In the genomic region with DNA sequence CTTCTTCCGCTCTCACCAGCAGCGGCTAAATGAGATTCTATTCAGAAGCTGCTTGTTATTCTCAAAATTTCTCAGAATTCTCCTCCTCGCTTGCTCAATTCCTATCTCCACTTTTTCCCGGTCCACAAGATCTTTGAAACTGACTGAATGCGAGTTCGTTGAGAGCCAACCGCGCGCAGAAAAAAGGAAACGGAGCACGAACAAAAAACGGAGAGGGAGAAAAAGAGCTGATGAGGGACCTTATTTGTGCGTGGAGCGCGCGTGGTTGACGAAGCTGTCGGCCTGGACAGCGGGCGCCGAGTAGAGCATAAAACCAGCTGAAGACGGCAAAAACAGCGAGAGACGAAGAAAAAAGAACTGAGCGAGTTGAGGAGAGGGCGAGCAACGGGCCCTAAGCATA, we compare ENCODE assay signal across 3 worm cellular contexts.
TF ChIP-seq lines count a peak whose summit lies in the region.

No protein-coding gene starts in this region.

TF ChIP-seq in whole organism, L1 larva, 84 proteins besides CTCF, POLR2A, EP300 and RAD21 (continued from another document):
- TF ChIP-seq nhr-237 (tag; optimal IDR thresholded peaks at IDR 0.05; lab: Kevin White, UChicago) (no peak), Y116A8C.19 (tag; optimal IDR thresholded peaks at IDR 0.05; lab: Kevin White, UChicago; ENCODE audit: borderline replicate concordance) (no peak), nhr-19 (GFP tag; conservative IDR thresholded peaks at IDR 0.05; lab: Robert Waterston, UW) (no peak), blmp-1 (tag; optimal IDR thresholded peaks at IDR 0.05; lab: Kevin White, UChicago) (no peak), nhr-20 (tag; optimal IDR thresholded peaks at IDR 0.05; lab: Kevin White, UChicago) (no peak), grh-1 (GFP tag; IDR thresholded peaks at IDR 0.05; lab: Robert Waterston, UW) (no peak), nhr-11 (tag; optimal IDR thresholded peaks at IDR 0.05; lab: Kevin White, UChicago) (no peak), ces-1 (GFP tag; optimal IDR thresholded peaks at IDR 0.05; lab: Kevin White, UChicago) (no peak), lin-35 (GFP tag; optimal IDR thresholded peaks at IDR 0.05; lab: Kevin White, UChicago) (peak in 1 of 2 experiments; percentile 25), elt-3 (tag; optimal IDR thresholded peaks at IDR 0.05; lab: Kevin White, UChicago) (no peak), ztf-4 (tag; optimal IDR thresholded peaks at IDR 0.05; lab: Kevin White, UChicago) (no peak), pag-3 (tag; optimal IDR thresholded peaks at IDR 0.05; lab: Kevin White, UChicago; ENCODE audit: borderline replicate concordance, insufficient read depth) (no peak), zip-4 (GFP tag; optimal IDR thresholded peaks at IDR 0.05; lab: Kevin White, UChicago) (no peak), unc-86 (tag; optimal IDR thresholded peaks at IDR 0.05; lab: Kevin White, UChicago) (peak; percentile 45), swsn-7 (tag; optimal IDR thresholded peaks at IDR 0.05; lab: Kevin White, UChicago) (peak; percentile 13), ceh-90 (tag; optimal IDR thresholded peaks at IDR 0.05; lab: Kevin White, UChicago) (no peak), ztf-11 (tag; optimal IDR thresholded peaks at IDR 0.05; lab: Kevin White, UChicago) (no peak), nhr-85 (tag; lab: Kevin White, UChicago) (no peak), unc-62 (GFP tag; optimal IDR thresholded peaks at IDR 0.05; lab: Kevin White, UChicago) (no peak), elt-2 (tag; optimal IDR thresholded peaks at IDR 0.05; lab: Kevin White, UChicago) (no peak), dsc-1 (tag; optimal IDR thresholded peaks at IDR 0.05; lab: Kevin White, UChicago) (no peak), isw-1 (GFP tag; IDR thresholded peaks at IDR 0.05; lab: Robert Waterston, UW) (no peak)

TF ChIP-seq in whole organism, L2 larva, 48 proteins besides CTCF, POLR2A, EP300 and RAD21 (continued from another document):
- TF ChIP-seq aly-2 (tag; optimal IDR thresholded peaks at IDR 0.05; lab: Kevin White, UChicago): no peak
TF ChIP-seq in whole organism, L2 larva: peak in this region for 11.

TF ChIP-seq in whole organism, L4 larva, 104 proteins besides CTCF, POLR2A, EP300 and RAD21 (continued from another document):
- TF ChIP-seq mes-2 (tag; optimal IDR thresholded peaks at IDR 0.05; lab: Kevin White, UChicago; ENCODE audit: poor library complexity, severe bottlenecking) (no peak), dmd-6 (GFP tag; IDR thresholded peaks at IDR 0.05; lab: Robert Waterston, UW) (peak; percentile 40), ces-1 (GFP tag; optimal IDR thresholded peaks at IDR 0.05; lab: Kevin White, UChicago) (no peak), rbr-2 (tag; optimal IDR thresholded peaks at IDR 0.05; lab: Kevin White, UChicago) (peak; percentile 68), Y48G9A.11 (GFP tag; IDR thresholded peaks at IDR 0.05; lab: Robert Waterston, UW) (no peak), T26A8.4 (GFP tag; IDR thresholded peaks at IDR 0.05; lab: Robert Waterston, UW) (0 out of 2 replicates have a peak, but pooled peaks have one; percentile 12), lin-39 (tag; optimal IDR thresholded peaks at IDR 0.05; lab: Kevin White, UChicago) (no peak), T20F7.1 (GFP tag; optimal IDR thresholded peaks at IDR 0.05; lab: Kevin White, UChicago) (no peak), cey-2 (tag; optimal IDR thresholded peaks at IDR 0.05; lab: Kevin White, UChicago; ENCODE audit: borderline replicate concordance, insufficient read depth) (no peak), nhr-41 (GFP tag; IDR thresholded peaks at IDR 0.05; lab: Robert Waterston, UW) (no peak), nhr-42 (GFP tag; IDR thresholded peaks at IDR 0.05; lab: Robert Waterston, UW) (no peak), skn-1 (tag; optimal IDR thresholded peaks at IDR 0.05; lab: Kevin White, UChicago) (no peak), ZK337.2 (GFP tag; IDR thresholded peaks at IDR 0.05; lab: Robert Waterston, UW) (no peak), ceh-82 (tag; optimal IDR thresholded peaks at IDR 0.05; lab: Kevin White, UChicago) (no peak), madf-5 (GFP tag; IDR thresholded peaks at IDR 0.05; lab: Robert Waterston, UW) (no peak), sdz-12 (GFP tag; optimal IDR thresholded peaks at IDR 0.05; lab: Kevin White, UChicago) (no peak), hlh-30 (tag; optimal IDR thresholded peaks at IDR 0.05; lab: Kevin White, UChicago; ENCODE audit: insufficient read depth) (peak; percentile 64), saeg-2 (GFP tag; IDR thresholded peaks at IDR 0.05; lab: Robert Waterston, UW) (0 out of 2 replicates have a peak, but pooled peaks have one; percentile 11), pqm-1 (tag; optimal IDR thresholded peaks at IDR 0.05; lab: Kevin White, UChicago) (no peak)
